Worm (Caenorhabditis elegans) whole organism, L1 larva: ENCODE results near the gene F45E12.6.
A peak's percentile ranks its signal among the peaks of the same experiment; 100 is the strongest.

Experiments used
- Y116A8C.19 ChIP-seq: sonication (generic microtip); optimal IDR thresholded peaks from 2 replicates; lab custom pipeline; 2016; ENCODE audit warnings: missing compliant biosample characterization, missing genetic modification characterization, borderline replicate concordance
- aly-2 ChIP-seq: fragments of 150-350 bp; optimal IDR thresholded peaks from 2 replicates; lab custom pipeline; 2014; ENCODE audit warnings: missing biosample characterization, missing genetic modification characterization
- ama-1 ChIP-seq: fragments of 150-350 bp; optimal IDR thresholded peaks from 2 replicates; lab custom pipeline; 2014
- blmp-1 ChIP-seq: fragments of 150-350 bp; optimal IDR thresholded peaks from 2 replicates; lab custom pipeline; 2014; ENCODE audit warnings: missing biosample characterization, missing genetic modification characterization
- ceh-63 ChIP-seq: fragments of 200-800 bp; sonication (Bioruptor generic); optimal IDR thresholded peaks from 2 replicates; lab custom pipeline; 2018; ENCODE audit warnings: mild to moderate bottlenecking, missing genetic modification characterization, missing compliant biosample characterization
- ces-1 ChIP-seq: fragments of 150-350 bp; optimal IDR thresholded peaks from 2 replicates; lab custom pipeline; 2014; ENCODE audit warnings: missing biosample characterization, missing genetic modification reagents, missing genetic modification characterization
- dpl-1 ChIP-seq, 3 experiments: fragments of 150-350 bp in 2 of 3; sonication (generic microtip) in 1 of 3; optimal IDR thresholded peaks; 2 replicates each; lab custom pipeline; 2014 to 2017; ENCODE audit warnings: missing biosample characterization in 3 of 3, missing genetic modification characterization in 3 of 3, missing genetic modification reagents in 3 of 3
- dsc-1 ChIP-seq: sonication (generic microtip); optimal IDR thresholded peaks from 2 replicates; lab custom pipeline; 2016; ENCODE audit warnings: mild to moderate bottlenecking, missing genetic modification characterization, missing compliant biosample characterization
- efl-1 ChIP-seq, 4 experiments: fragments of 150-350 bp; optimal IDR thresholded peaks in 3 of 4; peaks in 1 of 4; 1 replicate in 1 of 4; 2 replicates in 3 of 4; lab custom pipeline; 2014; ENCODE audit warnings: missing biosample characterization in 2 of 4, missing genetic modification characterization in 2 of 4, missing genetic modification reagents in 2 of 4
- efl-3 ChIP-seq: fragments of 200-800 bp; sonication (Bioruptor generic); optimal IDR thresholded peaks from 2 replicates; lab custom pipeline; 2018; ENCODE audit warnings: mild to moderate bottlenecking, missing genetic modification characterization, missing compliant biosample characterization
- egl-13 ChIP-seq: sonication (generic microtip); optimal IDR thresholded peaks from 2 replicates; lab custom pipeline; 2016; ENCODE audit warnings: missing genotype, missing genetic modification reagents, missing genetic modification characterization, missing compliant biosample characterization
- egl-27 ChIP-seq, 2 experiments: fragments of 150-350 bp in 1 of 2; sonication (generic microtip); optimal IDR thresholded peaks; 3 replicates each; lab custom pipeline; 2017 to 2018; ENCODE audit warnings: missing biosample characterization in 2 of 2, missing genetic modification characterization in 2 of 2, missing genetic modification reagents in 2 of 2
- elt-3 ChIP-seq, 6 experiments: fragments of 150-350 bp in 1 of 6; sonication (generic microtip); optimal IDR thresholded peaks; 2 replicates each; lab custom pipeline; 2017 to 2018; ENCODE audit warnings: missing biosample characterization in 6 of 6, missing genetic modification characterization in 6 of 6, inconsistent platforms in 1 of 6
- ets-5 ChIP-seq: fragments of 200-800 bp; sonication (Bioruptor generic); IDR thresholded peaks from 2 replicates; pipeline ENCODE4 v1.3.6; 2022; ENCODE audit warnings: missing genetic modification characterization, missing compliant biosample characterization
- fkh-8 ChIP-seq: sonication (generic microtip); optimal IDR thresholded peaks from 2 replicates; lab custom pipeline; 2016; ENCODE audit warnings: mild to moderate bottlenecking, missing genetic modification characterization, missing compliant biosample characterization
- grh-1 ChIP-seq: fragments of 200-800 bp; sonication (Bioruptor generic); IDR thresholded peaks from 2 replicates; pipeline ENCODE4 v1.3.6; 2022; ENCODE audit warnings: missing genetic modification reagents, missing genetic modification characterization, missing compliant biosample characterization
- hlh-4 ChIP-seq: sonication (generic microtip); optimal IDR thresholded peaks from 2 replicates; lab custom pipeline; 2016; ENCODE audit warnings: mild to moderate bottlenecking, missing genetic modification characterization, missing compliant biosample characterization
- hpl-2 ChIP-seq: fragments of 150-350 bp; optimal IDR thresholded peaks from 2 replicates; lab custom pipeline; 2014; ENCODE audit warnings: missing biosample characterization, missing genetic modification reagents, missing genetic modification characterization
- irx-1 ChIP-seq: sonication (generic microtip); optimal IDR thresholded peaks from 2 replicates; lab custom pipeline; 2016; ENCODE audit warnings: missing genetic modification characterization, missing compliant biosample characterization
- lin-13 ChIP-seq: fragments of 150-350 bp; optimal IDR thresholded peaks from 2 replicates; lab custom pipeline; 2014; ENCODE audit warnings: missing biosample characterization, missing genetic modification reagents, missing genetic modification characterization
- lin-14 ChIP-seq: fragments of 200-800 bp; sonication (Bioruptor generic); optimal IDR thresholded peaks from 2 replicates; lab custom pipeline; 2018; ENCODE audit warnings: mild to moderate bottlenecking, missing genetic modification characterization, moderate library complexity, missing compliant biosample characterization
- lir-3 ChIP-seq: sonication (generic microtip); optimal IDR thresholded peaks from 2 replicates; lab custom pipeline; 2016; ENCODE audit warnings: mild to moderate bottlenecking, missing genetic modification characterization, moderate library complexity, missing compliant biosample characterization; ENCODE audit not compliant: poor library complexity
- mab-9 ChIP-seq: fragments of 200-800 bp; sonication (Bioruptor generic); IDR thresholded peaks from 2 replicates; pipeline ENCODE4 v1.3.6; 2022; ENCODE audit warnings: missing genetic modification reagents, missing genetic modification characterization, missing compliant biosample characterization
- mef-2 ChIP-seq: fragments of 150-350 bp; optimal IDR thresholded peaks from 2 replicates; lab custom pipeline; 2014; ENCODE audit warnings: missing biosample characterization, missing genetic modification characterization
- mep-1 ChIP-seq: fragments of 150-350 bp; optimal IDR thresholded peaks from 2 replicates; lab custom pipeline; 2014; ENCODE audit warnings: missing biosample characterization, missing genetic modification characterization
- nhr-11 ChIP-seq: fragments of 150-350 bp; optimal IDR thresholded peaks from 2 replicates; lab custom pipeline; 2014; ENCODE audit warnings: missing biosample characterization, missing genetic modification characterization
- nhr-20 ChIP-seq: sonication (generic microtip); optimal IDR thresholded peaks from 2 replicates; lab custom pipeline; 2016; ENCODE audit warnings: mild to moderate bottlenecking, missing genetic modification characterization, missing compliant biosample characterization
- nhr-237 ChIP-seq: fragments of 150-350 bp; optimal IDR thresholded peaks from 2 replicates; lab custom pipeline; 2014; ENCODE audit warnings: missing biosample characterization, missing genetic modification characterization
- nhr-28 ChIP-seq: fragments of 150-350 bp; optimal IDR thresholded peaks from 2 replicates; lab custom pipeline; 2014; ENCODE audit warnings: missing biosample characterization, missing genetic modification characterization
- nhr-76 ChIP-seq: sonication (generic microtip); optimal IDR thresholded peaks from 2 replicates; lab custom pipeline; 2017; ENCODE audit warnings: missing biosample characterization, missing genetic modification characterization
- nhr-84 ChIP-seq: sonication (generic microtip); optimal IDR thresholded peaks from 2 replicates; lab custom pipeline; 2017; ENCODE audit warnings: missing biosample characterization, missing genetic modification characterization
- pag-3 ChIP-seq: sonication (generic microtip); optimal IDR thresholded peaks from 2 replicates; lab custom pipeline; 2017; ENCODE audit warnings: missing genetic modification characterization, mild to moderate bottlenecking, missing compliant biosample characterization, antibody characterized with exemption, borderline replicate concordance; ENCODE audit not compliant: insufficient read depth
- snpc-4 ChIP-seq: fragments of 150-350 bp; optimal IDR thresholded peaks from 2 replicates; lab custom pipeline; 2014; ENCODE audit warnings: missing biosample characterization, missing genetic modification characterization
- sptf-1 ChIP-seq: fragments of 150-350 bp; optimal IDR thresholded peaks from 2 replicates; lab custom pipeline; 2014; ENCODE audit warnings: missing biosample characterization, missing genetic modification characterization
- tbx-2 ChIP-seq: sonication (generic microtip); optimal IDR thresholded peaks from 2 replicates; lab custom pipeline; 2016; ENCODE audit warnings: missing genetic modification characterization, missing compliant biosample characterization
- unc-130 ChIP-seq: fragments of 150-350 bp; optimal IDR thresholded peaks from 2 replicates; lab custom pipeline; 2017; ENCODE audit warnings: missing biosample characterization, missing genetic modification characterization, inconsistent platforms
- unc-86 ChIP-seq: sonication (generic microtip); optimal IDR thresholded peaks from 2 replicates; lab custom pipeline; 2016; ENCODE audit warnings: missing genetic modification characterization, missing compliant biosample characterization
- vab-15 ChIP-seq: sonication (generic microtip); optimal IDR thresholded peaks from 2 replicates; lab custom pipeline; 2017; ENCODE audit warnings: missing genotype, mild to moderate bottlenecking, missing genetic modification characterization, missing compliant biosample characterization
- xbp-1 ChIP-seq: sonication (generic microtip); optimal IDR thresholded peaks from 2 replicates; lab custom pipeline; 2016; ENCODE audit warnings: missing genetic modification characterization, missing compliant biosample characterization
- zip-4 ChIP-seq: fragments of 200-800 bp; sonication (Bioruptor generic); optimal IDR thresholded peaks from 2 replicates; lab custom pipeline; 2018; ENCODE audit warnings: mild to moderate bottlenecking, missing genetic modification characterization, moderate library complexity, missing compliant biosample characterization
- ztf-4 ChIP-seq: fragments of 150-350 bp; optimal IDR thresholded peaks from 2 replicates; lab custom pipeline; 2014; ENCODE audit warnings: missing biosample characterization, missing genetic modification characterization

The F45E12.6 gene

ce11 chrII:7356326-7356725, 42.3 kb upstream of the F45E12.6 start, which contains the start of gene haf-2:
Gene haf-2 (minus strand): TSS chrII:7356426.
- TF ChIP-seq nhr-11 (tag; lab: Kevin White, UChicago): no peak
- no peak for TF ChIP-seq nhr-76 (tag; lab: Kevin White, UChicago)
- TF ChIP-seq elt-3 (tag; optimal IDR thresholded peaks at IDR 0.05; lab: Kevin White, UChicago): no peak
- TF ChIP-seq nhr-20 (tag; lab: Kevin White, UChicago): no peak
- TF ChIP-seq mab-9: no peak
- TF ChIP-seq mef-2 (tag; lab: Kevin White, UChicago): no peak
- no peak for TF ChIP-seq Y116A8C.19
- no peak for TF ChIP-seq ets-5 (GFP tag; lab: Robert Waterston, UW)
- TF ChIP-seq nhr-28: no peak
- no peak for TF ChIP-seq egl-13
- TF ChIP-seq aly-2 (tag; lab: Kevin White, UChicago): no peak
- no peak for TF ChIP-seq pag-3
- TF ChIP-seq ces-1: no peak
- no peak for TF ChIP-seq snpc-4 (tag; lab: Kevin White, UChicago)
- TF ChIP-seq ceh-63 (GFP tag; lab: Kevin White, UChicago): no peak
- no peak for TF ChIP-seq nhr-237
- TF ChIP-seq hpl-2: no peak
- TF ChIP-seq, all 84 proteins: peak for 0

DNA sequence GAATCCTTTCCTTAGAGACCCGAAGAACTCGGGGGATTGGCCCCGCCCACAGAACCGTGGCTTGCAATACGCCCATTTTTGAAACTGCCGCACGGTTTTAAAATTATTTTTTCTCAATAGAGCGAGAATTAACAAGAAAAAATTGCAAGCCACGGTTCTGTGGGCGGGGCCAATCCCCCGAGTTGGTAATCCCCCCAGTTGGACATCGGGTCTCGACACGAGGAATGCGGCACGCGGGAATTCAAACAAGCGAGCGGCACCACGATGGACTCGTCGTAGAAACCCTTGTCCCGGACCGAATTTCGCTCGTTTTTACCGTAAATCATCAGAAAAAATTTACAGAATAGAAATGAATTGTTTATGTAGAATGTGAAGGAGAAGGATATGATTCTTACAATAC, 39.0 kb upstream of the F45E12.6 start:
- no peak for TF ChIP-seq nhr-20 (tag; lab: Kevin White, UChicago)
- TF ChIP-seq efl-1 (optimal IDR thresholded peaks at IDR 0.05; lab: Kevin White, UChicago): peak in 1 of 2 experiments; percentile 2
- TF ChIP-seq efl-1 (GFP tag; optimal IDR thresholded peaks at IDR 0.05 in 1 of 2; lab: Kevin White, UChicago): peak in 1 of 2 experiments; percentile 20

DNA sequence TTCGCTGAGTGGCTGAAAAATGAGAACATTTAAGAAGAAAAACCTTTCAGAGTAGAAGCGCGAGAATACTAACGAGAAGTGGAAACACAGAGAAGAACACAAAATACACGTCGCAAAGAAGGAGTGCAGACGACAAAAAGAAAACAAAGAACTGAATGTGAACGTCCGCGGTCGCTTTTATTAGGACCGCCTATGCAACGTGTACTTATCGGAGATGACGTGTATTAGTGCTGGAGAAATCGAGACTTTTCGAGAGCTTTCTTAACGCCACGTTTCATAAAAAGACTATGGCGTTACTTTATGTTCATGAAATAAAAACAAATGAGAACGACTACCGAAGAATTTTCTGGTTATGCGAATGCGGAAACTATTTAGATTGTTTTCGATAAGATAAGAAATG, 38.5 kb upstream of the F45E12.6 start, which contains the start of gene hsp-4:
TSS of gene hsp-4 (minus strand) at position 139 of the 400 bp plus-strand sequence.
- no peak for TF ChIP-seq sptf-1 (tag; lab: Kevin White, UChicago)
- peak; percentile 23 for TF ChIP-seq lin-14
- TF ChIP-seq mep-1: peak; percentile 24
- no peak for TF ChIP-seq ztf-4 (tag; lab: Kevin White, UChicago)
- TF ChIP-seq blmp-1 (tag; lab: Kevin White, UChicago): peak; percentile 79
- peak; percentile 100 for TF ChIP-seq xbp-1 (tag; lab: Kevin White, UChicago)
- TF ChIP-seq, all 84 proteins: peak for 4

DNA sequence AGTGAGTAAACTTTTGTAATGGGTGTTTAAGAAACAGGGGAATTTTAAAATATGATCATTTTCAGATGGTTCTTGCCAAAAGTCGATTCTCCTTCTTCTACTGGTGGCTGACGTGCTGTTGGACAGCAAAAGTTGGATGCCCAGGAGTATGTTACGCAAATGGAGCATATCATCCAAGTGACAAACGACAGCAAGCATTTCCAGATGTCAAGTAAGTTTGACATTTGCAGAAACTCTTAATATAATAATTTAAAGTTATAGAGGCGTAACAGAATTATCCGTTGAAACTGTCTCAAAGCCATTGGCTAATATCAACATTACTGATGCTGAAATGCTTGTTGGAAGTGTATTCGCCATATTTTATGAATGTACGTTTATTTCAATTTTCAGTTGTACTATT, 34.1 kb upstream of the F45E12.6 start:
- no peak for TF ChIP-seq efl-1 (optimal IDR thresholded peaks at IDR 0.05; lab: Kevin White, UChicago)
- peak in 1 of 2 experiments; percentile 80 for TF ChIP-seq efl-1 (GFP tag; optimal IDR thresholded peaks at IDR 0.05 in 1 of 2; lab: Kevin White, UChicago)
- TF ChIP-seq grh-1 (GFP tag; lab: Robert Waterston, UW): no peak

DNA sequence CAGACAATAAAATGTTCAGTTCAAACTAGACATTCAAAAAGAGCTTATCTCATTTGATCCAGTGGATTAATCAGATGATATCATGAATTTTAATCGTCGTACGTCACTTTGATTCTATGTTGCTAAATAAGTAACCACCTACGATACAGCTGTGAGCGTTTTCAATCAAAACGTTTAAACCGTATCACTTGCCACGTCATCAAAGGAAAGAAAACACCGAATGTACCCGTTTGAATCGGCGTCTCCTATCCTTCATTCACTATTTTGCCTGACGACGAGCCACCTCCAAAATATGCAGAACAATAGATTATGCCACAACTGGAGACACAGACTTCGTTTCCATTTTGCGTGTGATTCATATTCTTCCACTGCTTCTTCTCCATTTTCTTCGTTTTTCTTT, 31.9 kb upstream of the F45E12.6 start:
- peak; percentile 22 for TF ChIP-seq dsc-1 (tag; lab: Kevin White, UChicago)
- peak; percentile 34 for TF ChIP-seq nhr-84 (tag; lab: Kevin White, UChicago)
- no peak for TF ChIP-seq tbx-2 (tag; lab: Kevin White, UChicago)
- peak; percentile 9 for TF ChIP-seq zip-4 (GFP tag; lab: Kevin White, UChicago)

ce11 chrII:7343668-7344067, 29.7 kb upstream of the F45E12.6 start:
- TF ChIP-seq ama-1 (lab: Kevin White, UChicago): peak; percentile 4
- TF ChIP-seq efl-1 (optimal IDR thresholded peaks at IDR 0.05; lab: Kevin White, UChicago): no peak
- no peak for TF ChIP-seq efl-1 (GFP tag; optimal IDR thresholded peaks at IDR 0.05 in 1 of 2; lab: Kevin White, UChicago)

ce11 chrII:7342884-7343283, 28.9 kb upstream of the F45E12.6 start:
- TF ChIP-seq unc-86 (tag; lab: Kevin White, UChicago) (no peak), vab-15 (tag; lab: Kevin White, UChicago) (no peak), Y116A8C.19 (no peak), egl-27 (tag; optimal IDR thresholded peaks at IDR 0.05; lab: Kevin White, UChicago) (no peak), unc-130 (tag; lab: Kevin White, UChicago) (peak; percentile 72), snpc-4 (tag; lab: Kevin White, UChicago) (no peak), irx-1 (tag; lab: Kevin White, UChicago) (no peak), fkh-8 (tag; lab: Kevin White, UChicago) (no peak), ces-1 (no peak), efl-3 (GFP tag; lab: Kevin White, UChicago) (no peak), grh-1 (GFP tag; lab: Robert Waterston, UW) (0 out of 2 replicates have a peak, but pooled peaks have one; percentile 17), dpl-1 (GFP tag; optimal IDR thresholded peaks at IDR 0.05; lab: Kevin White, UChicago) (peak in 1 of 3 experiments; percentile 13), lin-14 (peak; percentile 50), xbp-1 (tag; lab: Kevin White, UChicago) (no peak), hlh-4 (tag; lab: Kevin White, UChicago) (no peak), lin-13 (peak; percentile 39), lir-3 (tag; lab: Kevin White, UChicago) (no peak)
